Worm (Caenorhabditis elegans) whole organism, L3 larva: ENCODE data around the gene T25B9.5.

Experiments
- R02D3.7 ChIP-seq: fragments of 150-350 bp; optimal IDR thresholded peaks from 2 replicates; lab custom pipeline; 2014; ENCODE audit warnings: missing biosample characterization, missing genetic modification characterization
- aly-2 ChIP-seq: fragments of 150-350 bp; optimal IDR thresholded peaks from 2 replicates; lab custom pipeline; 2014; ENCODE audit warnings: missing biosample characterization, missing genetic modification characterization
- ama-1 ChIP-seq: fragments of 150-350 bp; optimal IDR thresholded peaks from 2 replicates; lab custom pipeline; 2018
- ceh-16 ChIP-seq: sonication (generic microtip); optimal IDR thresholded peaks from 2 replicates; lab custom pipeline; 2017; ENCODE audit warnings: missing biosample characterization, missing genetic modification characterization
- ceh-28 ChIP-seq: fragments of 150-350 bp; optimal IDR thresholded peaks from 2 replicates; lab custom pipeline; 2014; ENCODE audit warnings: missing biosample characterization, missing genetic modification reagents, missing genetic modification characterization
- daf-12 ChIP-seq: fragments of 150-350 bp; optimal IDR thresholded peaks from 2 replicates; lab custom pipeline; 2014; ENCODE audit warnings: missing biosample characterization, missing genetic modification reagents, missing genetic modification characterization
- egl-27 ChIP-seq: sonication (generic microtip); optimal IDR thresholded peaks from 4 replicates; lab custom pipeline; 2017; ENCODE audit warnings: missing biosample characterization, missing genetic modification reagents, missing genetic modification characterization
- elt-1 ChIP-seq: fragments of 150-350 bp; optimal IDR thresholded peaks from 2 replicates; lab custom pipeline; 2014; ENCODE audit warnings: missing biosample characterization, missing genetic modification characterization
- elt-2 ChIP-seq: sonication (generic microtip); optimal IDR thresholded peaks from 2 replicates; lab custom pipeline; 2016; ENCODE audit warnings: missing genetic modification reagents, mild to moderate bottlenecking, missing genetic modification characterization, missing compliant biosample characterization
- elt-3 ChIP-seq, 3 experiments: fragments of 150-350 bp in 1 of 3; sonication (generic microtip) in 2 of 3; optimal IDR thresholded peaks; 2 replicates in 2 of 3; 4 replicates in 1 of 3; lab custom pipeline; 2014 to 2017; ENCODE audit warnings: missing biosample characterization in 3 of 3, missing genetic modification characterization in 3 of 3
- fkh-10 ChIP-seq: sonication (generic microtip); optimal IDR thresholded peaks from 2 replicates; lab custom pipeline; 2017; ENCODE audit warnings: missing biosample characterization, missing genetic modification reagents, missing genetic modification characterization
- fkh-2 ChIP-seq: fragments of 150-350 bp; optimal IDR thresholded peaks from 2 replicates; lab custom pipeline; 2014; ENCODE audit warnings: missing biosample characterization, missing genetic modification reagents, missing genetic modification characterization
- fos-1 ChIP-seq: fragments of 150-350 bp; optimal IDR thresholded peaks from 2 replicates; lab custom pipeline; 2014; ENCODE audit warnings: missing biosample characterization, missing genetic modification characterization
- hmg-11 ChIP-seq: sonication (generic microtip); optimal IDR thresholded peaks from 2 replicates; lab custom pipeline; 2016; ENCODE audit warnings: missing genetic modification characterization, missing compliant biosample characterization
- jun-1 ChIP-seq: fragments of 150-350 bp; optimal IDR thresholded peaks from 2 replicates; lab custom pipeline; 2014; ENCODE audit warnings: missing biosample characterization, missing genetic modification reagents, missing genetic modification characterization
- lin-15B ChIP-seq: fragments of 150-350 bp; optimal IDR thresholded peaks from 2 replicates; lab custom pipeline; 2014; ENCODE audit warnings: missing biosample characterization, missing genetic modification characterization
- lsy-12 ChIP-seq: sonication (generic microtip); optimal IDR thresholded peaks from 2 replicates; lab custom pipeline; 2016; ENCODE audit warnings: mild to moderate bottlenecking, missing genetic modification characterization, missing compliant biosample characterization
- nfya-1 ChIP-seq: sonication (generic microtip); optimal IDR thresholded peaks from 2 replicates; lab custom pipeline; 2017; ENCODE audit warnings: missing genetic modification characterization, mild to moderate bottlenecking, missing compliant biosample characterization, antibody characterized with exemption, moderate library complexity; ENCODE audit not compliant: insufficient read depth
- nhr-11 ChIP-seq: fragments of 150-350 bp; optimal IDR thresholded peaks from 2 replicates; lab custom pipeline; 2014; ENCODE audit warnings: missing biosample characterization, missing genetic modification characterization
- nhr-12 ChIP-seq: fragments of 150-350 bp; optimal IDR thresholded peaks from 2 replicates; lab custom pipeline; 2014; ENCODE audit warnings: missing biosample characterization, missing genetic modification characterization
- nhr-237 ChIP-seq: fragments of 150-350 bp; optimal IDR thresholded peaks from 2 replicates; lab custom pipeline; 2014; ENCODE audit warnings: missing biosample characterization, missing genetic modification characterization
- nhr-25 ChIP-seq: sonication (generic microtip); optimal IDR thresholded peaks from 2 replicates; lab custom pipeline; 2017; ENCODE audit warnings: missing biosample characterization, missing genetic modification characterization
- nhr-28 ChIP-seq: fragments of 150-350 bp; optimal IDR thresholded peaks from 2 replicates; lab custom pipeline; 2014; ENCODE audit warnings: missing biosample characterization, missing genetic modification characterization
- nhr-67 ChIP-seq: fragments of 150-350 bp; optimal IDR thresholded peaks from 2 replicates; lab custom pipeline; 2014; ENCODE audit warnings: missing biosample characterization, missing genetic modification characterization
- nhr-76 ChIP-seq: fragments of 150-350 bp; sonication (generic microtip); optimal IDR thresholded peaks from 5 replicates; lab custom pipeline; 2014; ENCODE audit warnings: missing biosample characterization, missing genetic modification characterization
- nhr-77 ChIP-seq: fragments of 150-350 bp; optimal IDR thresholded peaks from 2 replicates; lab custom pipeline; 2014; ENCODE audit warnings: missing biosample characterization, missing genetic modification characterization
- pha-4 ChIP-seq: fragments of 150-350 bp; optimal IDR thresholded peaks from 2 replicates; lab custom pipeline; 2014; ENCODE audit warnings: missing biosample characterization, missing genetic modification reagents, missing genetic modification characterization
- pqm-1 ChIP-seq: fragments of 150-350 bp; optimal IDR thresholded peaks from 2 replicates; lab custom pipeline; 2017; ENCODE audit warnings: missing biosample characterization, missing genetic modification characterization, inconsistent platforms
- sea-2 ChIP-seq: fragments of 150-350 bp; sonication (generic microtip); optimal IDR thresholded peaks from 4 replicates; lab custom pipeline; 2014; ENCODE audit warnings: missing biosample characterization, missing genetic modification reagents, missing genetic modification characterization
- skn-1 ChIP-seq: fragments of 150-350 bp; optimal IDR thresholded peaks from 2 replicates; lab custom pipeline; 2014; ENCODE audit warnings: missing biosample characterization, missing genetic modification characterization
- tbx-2 ChIP-seq: sonication (generic microtip); optimal IDR thresholded peaks from 2 replicates; lab custom pipeline; 2016; ENCODE audit warnings: mild to moderate bottlenecking, missing genetic modification characterization, missing compliant biosample characterization
- unc-39 ChIP-seq: sonication (generic microtip); optimal IDR thresholded peaks from 4 replicates; lab custom pipeline; 2017; ENCODE audit warnings: missing biosample characterization, missing genetic modification characterization
- unc-62 ChIP-seq: fragments of 150-350 bp; sonication (generic microtip); optimal IDR thresholded peaks from 4 replicates; lab custom pipeline; 2014; ENCODE audit warnings: missing biosample characterization, missing genetic modification reagents, missing genetic modification characterization
- zag-1 ChIP-seq: fragments of 150-350 bp; optimal IDR thresholded peaks from 2 replicates; lab custom pipeline; 2014; ENCODE audit warnings: missing biosample characterization, missing genetic modification characterization
- ztf-11 ChIP-seq: fragments of 150-350 bp; optimal IDR thresholded peaks from 2 replicates; lab custom pipeline; 2014; ENCODE audit warnings: missing biosample characterization, missing genetic modification characterization
- ztf-4 ChIP-seq: fragments of 150-350 bp; optimal IDR thresholded peaks from 2 replicates; lab custom pipeline; 2014; ENCODE audit warnings: missing biosample characterization, missing genetic modification characterization

The T25B9.5 gene

ce11 chrIV:10750041-10750440 lies 4.5 kb downstream of the T25B9.5 start, which contains the start of gene T25B9.1:
Gene T25B9.1, minus strand, starts transcription at chrIV:10750141.
- TF ChIP-seq nhr-76 (tag; lab: Kevin White, UChicago) (no peak), nhr-237 (no peak), nhr-11 (tag; lab: Kevin White, UChicago) (no peak), ztf-4 (tag; lab: Kevin White, UChicago) (no peak), fkh-2 (tag; lab: Kevin White, UChicago) (no peak), ztf-11 (no peak), nfya-1 (tag; lab: Kevin White, UChicago) (no peak)

- no peak for TF ChIP-seq fkh-2 (tag; lab: Kevin White, UChicago)
- no peak for TF ChIP-seq unc-62
- no peak for TF ChIP-seq aly-2 (tag; lab: Kevin White, UChicago)
- TF ChIP-seq hmg-11 (tag; lab: Kevin White, UChicago), result no peak
- TF ChIP-seq R02D3.7 (tag; lab: Kevin White, UChicago), result no peak
- no peak for TF ChIP-seq skn-1 (tag; lab: Kevin White, UChicago)
- TF ChIP-seq ceh-16 (tag; lab: Kevin White, UChicago), result no peak
- no peak for TF ChIP-seq nhr-77 (tag; lab: Kevin White, UChicago)
- TF ChIP-seq tbx-2 (tag; lab: Kevin White, UChicago), result no peak
- no peak for TF ChIP-seq elt-3 (tag; optimal IDR thresholded peaks at IDR 0.05; lab: Kevin White, UChicago)
- TF ChIP-seq pha-4 (tag; lab: Kevin White, UChicago), result no peak
- TF ChIP-seq lsy-12 (tag; lab: Kevin White, UChicago), result no peak
- no peak for TF ChIP-seq nhr-12
- no peak for TF ChIP-seq pqm-1 (tag; lab: Kevin White, UChicago)
- TF ChIP-seq jun-1 (tag; lab: Kevin White, UChicago), result no peak
- no peak for TF ChIP-seq ztf-4 (tag; lab: Kevin White, UChicago)
- no peak for TF ChIP-seq elt-2
- TF ChIP-seq ceh-28 (tag; lab: Kevin White, UChicago), result no peak
- TF ChIP-seq, all 47 proteins: peak for 0
Observed at ce11 chrIV:10745332-10745731, 9.3 kb downstream of the T25B9.5 start.

- TF ChIP-seq fos-1 (tag; lab: Kevin White, UChicago) (no peak), zag-1 (tag; lab: Kevin White, UChicago) (no peak), nhr-28 (no peak), unc-62 (no peak), nhr-237 (no peak), R02D3.7 (tag; lab: Kevin White, UChicago) (no peak), sea-2 (GFP tag; lab: Kevin White, UChicago) (no peak), lsy-12 (tag; lab: Kevin White, UChicago) (no peak), hmg-11 (tag; lab: Kevin White, UChicago) (no peak), aly-2 (tag; lab: Kevin White, UChicago) (no peak), daf-12 (tag; lab: Kevin White, UChicago) (no peak), nhr-67 (no peak), pha-4 (tag; lab: Kevin White, UChicago) (no peak), nhr-77 (tag; lab: Kevin White, UChicago) (no peak)
- TF ChIP-seq, all 47 proteins: peak for 0
Observed at ce11 chrIV:10744475-10744874, 10.1 kb downstream of the T25B9.5 start, which contains the start of gene T25B9.3. Gene T25B9.3, plus strand, starts transcription at chrIV:10744775.

- TF ChIP-seq ceh-16 (tag; lab: Kevin White, UChicago) (no peak), fkh-10 (GFP tag; lab: Kevin White, UChicago) (no peak), nhr-28 (no peak), lin-15B (tag; lab: Kevin White, UChicago) (no peak), unc-39 (tag; lab: Kevin White, UChicago) (no peak), elt-2 (no peak), unc-62 (no peak), nhr-237 (no peak), nhr-25 (tag; lab: Kevin White, UChicago) (no peak), pha-4 (tag; lab: Kevin White, UChicago) (no peak), elt-1 (tag; lab: Kevin White, UChicago) (no peak), ceh-28 (tag; lab: Kevin White, UChicago) (no peak), egl-27 (tag; lab: Kevin White, UChicago) (no peak), nhr-77 (tag; lab: Kevin White, UChicago) (no peak), nfya-1 (tag; lab: Kevin White, UChicago) (no peak), ama-1 (lab: Kevin White, UChicago) (no peak), nhr-11 (tag; lab: Kevin White, UChicago) (no peak), daf-12 (tag; lab: Kevin White, UChicago) (no peak), nhr-67 (no peak)
Observed at ce11 chrIV:10738328-10738727, 16.3 kb downstream of the T25B9.5 start, which contains the start of gene ssp-34. Gene ssp-34, minus strand, starts transcription at chrIV:10738602.
